Fruit fly (Drosophila melanogaster): Measurements from ENCODE around the gene Cpr35B.

The Cpr35B gene

dm6 chr2L:14460029-14460363 is 35.0 kb upstream of the Cpr35B start:
- TF ChIP-seq ERR (GFP tag; optimal IDR thresholded peaks at IDR 0.05) (no peak), lmd (GFP tag; IDR thresholded peaks at IDR 0.05) (no peak), sens (GFP tag) (peak; percentile 70), Lpt (GFP tag; optimal IDR thresholded peaks at IDR 0.05) (no peak), Med (GFP tag) (peak; percentile 64), NC2β (GFP tag; optimal IDR thresholded peaks at IDR 0.05) (no peak), ATbp (GFP tag; optimal IDR thresholded peaks at IDR 0.05) (no peak)

- TF ChIP-seq CG15601 (tag; optimal IDR thresholded peaks at IDR 0.05) (no peak), D (optimal IDR thresholded peaks at IDR 0.05) (peak; percentile 27), D (GFP tag; optimal IDR thresholded peaks at IDR 0.05) (no peak), eve (GFP tag; optimal IDR thresholded peaks at IDR 0.05) (peak in 1 of 2 experiments; percentile 26), gsb-n (tag; optimal IDR thresholded peaks at IDR 0.05) (peak; percentile 35), kni (GFP tag; optimal IDR thresholded peaks at IDR 0.05) (peak; percentile 19), pros (GFP tag; optimal IDR thresholded peaks at IDR 0.05) (peak; percentile 66), CG17359 (tag; optimal IDR thresholded peaks at IDR 0.05) (no peak), dm (GFP tag; optimal IDR thresholded peaks at IDR 0.05) (no peak), cad (GFP tag; optimal IDR thresholded peaks at IDR 0.05) (peak; percentile 72), tll (GFP tag; optimal IDR thresholded peaks at IDR 0.05) (peak in 1 of 2 experiments; percentile 66), salm (tag; optimal IDR thresholded peaks at IDR 0.05) (no peak), CG4707 (GFP tag; optimal IDR thresholded peaks at IDR 0.05) (no peak), abd-A (tag; optimal IDR thresholded peaks at IDR 0.05) (peak; percentile 89), esg (GFP tag; conservative IDR thresholded peaks at IDR 0.05) (no peak), CG13894 (tag; optimal IDR thresholded peaks at IDR 0.05) (peak; percentile 22), ci (GFP tag; IDR thresholded peaks at IDR 0.05) (0 out of 3 replicates have a peak, but pooled peaks have one; percentile 12), disco-r (GFP tag; optimal IDR thresholded peaks at IDR 0.05) (no peak), hth (optimal IDR thresholded peaks at IDR 0.05) (peak; percentile 60), twi (tag; optimal IDR thresholded peaks at IDR 0.05) (peak; percentile 36)
Measured at dm6 chr2L:14459360-14460028, 34.5 kb upstream of the Cpr35B start.

dm6 chr2L:14458187-14458899 is 33.4 kb upstream of the Cpr35B start:
- TF ChIP-seq mirr (GFP tag; optimal IDR thresholded peaks at IDR 0.05): no peak
- TF ChIP-seq Lpt (GFP tag; optimal IDR thresholded peaks at IDR 0.05): no peak
- TF ChIP-seq ap (GFP tag; IDR thresholded peaks at IDR 0.05): peak; percentile 52; the same call in 1 of the 2 replicates
- TF ChIP-seq CG14667 (GFP tag; IDR thresholded peaks at IDR 0.05): 0 out of 2 replicates have a peak, but pooled peaks have one; percentile 22
- TF ChIP-seq lov (optimal IDR thresholded peaks at IDR 0.05): no peak
- no peak for TF ChIP-seq lov (GFP tag; IDR thresholded peaks at IDR 0.05)
- peak; percentile 82 for TF ChIP-seq lmd (GFP tag; IDR thresholded peaks at IDR 0.05)
- no peak for TF ChIP-seq CG6683 (GFP tag; optimal IDR thresholded peaks at IDR 0.05)
- TF ChIP-seq tll (GFP tag; optimal IDR thresholded peaks at IDR 0.05): no peak
- peak; percentile 42 for TF ChIP-seq CG10147 (GFP tag; optimal IDR thresholded peaks at IDR 0.05)
- TF ChIP-seq CG12769 (tag; optimal IDR thresholded peaks at IDR 0.05): peak; percentile 40
- TF ChIP-seq CG11560 (tag; IDR thresholded peaks at IDR 0.05): peak; percentile 42; the same call in 1 of the 3 replicates
- peak; percentile 82; the same call in 2 of the 3 replicates for TF ChIP-seq tgo (GFP tag; IDR thresholded peaks at IDR 0.05)
- TF ChIP-seq hkb (optimal IDR thresholded peaks at IDR 0.05): no peak
- peak; percentile 84 for TF ChIP-seq hkb (GFP tag; IDR thresholded peaks at IDR 0.05)
- TF ChIP-seq slbo (GFP tag; IDR thresholded peaks at IDR 0.05): peak; percentile 57
- peak; percentile 58 for TF ChIP-seq Chrac-16 (GFP tag; optimal IDR thresholded peaks at IDR 0.05)
- TF ChIP-seq NFAT (GFP tag; IDR thresholded peaks at IDR 0.05): no peak
- TF ChIP-seq lola (GFP tag; optimal IDR thresholded peaks at IDR 0.05): peak in 1 of 3 experiments; percentile 51
- TF ChIP-seq HmgZ (tag; optimal IDR thresholded peaks at IDR 0.05): no peak
- TF ChIP-seq Sox102F (GFP tag; optimal IDR thresholded peaks at IDR 0.05): peak; percentile 84
- no peak for TF ChIP-seq Doc3 (GFP tag; IDR thresholded peaks at IDR 0.05; ENCODE audit: partially characterized antibody)
- TF ChIP-seq CG11085 (GFP tag; IDR thresholded peaks at IDR 0.05): no peak
- no peak; the same call in 1 of the 2 replicates for TF ChIP-seq CG32772 (GFP tag; IDR thresholded peaks at IDR 0.05)

Data from whole organism, embryonic.